Fruit fly (Drosophila melanogaster) whole organism, embryonic: Measurements from ENCODE around the gene Col4a1.

Source experiments
- Ada2b ChIP-seq: fragments of 200-800 bp; sonication (Bioruptor generic); IDR thresholded peaks from 2 replicates; pipeline ENCODE4 v1.3.6; 2022; ENCODE audit warnings: missing biosample characterization, missing genetic modification characterization
- Atf3 ChIP-seq: fragments of 200-800 bp; sonication (Bioruptor generic); optimal IDR thresholded peaks from 3 replicates; lab custom pipeline; 2016; ENCODE audit warnings: missing biosample characterization, missing genetic modification characterization
- CG10274 ChIP-seq: fragments of 200-800 bp; sonication (Bioruptor generic); optimal IDR thresholded peaks from 3 replicates; lab custom pipeline; 2017; ENCODE audit warnings: missing biosample characterization, mild to moderate bottlenecking, missing genetic modification characterization
- CG10366 ChIP-seq: fragments of 200-800 bp; sonication (Bioruptor generic); IDR thresholded peaks from 2 replicates; pipeline ENCODE4 v1.3.6; 2022; ENCODE audit warnings: missing biosample characterization, missing genetic modification characterization
- CG12071 ChIP-seq: fragments of 200-800 bp; sonication (Bioruptor generic); optimal IDR thresholded peaks from 3 replicates; lab custom pipeline; 2018; ENCODE audit warnings: missing biosample characterization, mild to moderate bottlenecking, missing genetic modification characterization
- CG13424 ChIP-seq: fragments of 200-800 bp; sonication (Bioruptor generic); optimal IDR thresholded peaks from 2 replicates; lab custom pipeline; 2019; ENCODE audit warnings: missing biosample characterization, mild to moderate bottlenecking, missing genetic modification characterization, moderate library complexity
- CG13624 ChIP-seq: fragments of 200-800 bp; sonication (Bioruptor generic); optimal IDR thresholded peaks from 2 replicates; lab custom pipeline; 2016; ENCODE audit warnings: missing biosample characterization, missing genetic modification characterization
- CG15269 ChIP-seq: fragments of 200-800 bp; sonication (Bioruptor generic); optimal IDR thresholded peaks from 2 replicates; lab custom pipeline; 2018; ENCODE audit warnings: missing biosample characterization, mild to moderate bottlenecking, missing genetic modification characterization, moderate library complexity
- CG15601 ChIP-seq: fragments of 200-800 bp; sonication (Bioruptor generic); optimal IDR thresholded peaks from 3 replicates; lab custom pipeline; 2019; ENCODE audit warnings: missing biosample characterization, mild to moderate bottlenecking, missing genetic modification characterization, moderate library complexity
- CG16779 ChIP-seq: fragments of 200-800 bp; sonication (Bioruptor generic); IDR thresholded peaks from 2 replicates; pipeline ENCODE4 v1.3.6; 2022; ENCODE audit warnings: missing biosample characterization, missing genetic modification characterization
- CG17328 ChIP-seq: fragments of 200-800 bp; sonication (Bioruptor generic); IDR thresholded peaks from 2 replicates; pipeline ENCODE4 v1.3.6; 2022; ENCODE audit warnings: missing biosample characterization, missing genetic modification characterization
- CG18476 ChIP-seq: fragments of 200-800 bp; sonication (Bioruptor generic); optimal IDR thresholded peaks from 2 replicates; lab custom pipeline; 2016; ENCODE audit warnings: missing biosample characterization, mild to moderate bottlenecking, missing genetic modification characterization
- CG18599 ChIP-seq: fragments of 200-800 bp; sonication (Bioruptor generic); optimal IDR thresholded peaks from 3 replicates; lab custom pipeline; 2017; ENCODE audit warnings: missing biosample characterization, missing genetic modification characterization, mild to moderate bottlenecking, moderate library complexity, missing genetic modification reagents
- CG2678 ChIP-seq: fragments of 200-800 bp; sonication (Bioruptor generic); optimal IDR thresholded peaks from 3 replicates; lab custom pipeline; 2019; ENCODE audit warnings: missing biosample characterization, mild to moderate bottlenecking, missing genetic modification characterization, moderate library complexity
- CG2889 ChIP-seq: fragments of 200-800 bp; sonication (Bioruptor generic); IDR thresholded peaks from 3 replicates; pipeline ENCODE4 v1.3.6; 2022; ENCODE audit warnings: missing biosample characterization, missing genetic modification characterization
- CG30403 ChIP-seq: fragments of 200-800 bp; sonication (Bioruptor generic); optimal IDR thresholded peaks from 3 replicates; lab custom pipeline; 2016; ENCODE audit warnings: missing biosample characterization, missing genetic modification characterization
- CG3281 ChIP-seq: fragments of 200-800 bp; sonication (Bioruptor generic); optimal IDR thresholded peaks from 3 replicates; lab custom pipeline; 2017; ENCODE audit warnings: missing biosample characterization, mild to moderate bottlenecking, missing genetic modification characterization
- CG6791 ChIP-seq: fragments of 200-800 bp; sonication (Bioruptor generic); IDR thresholded peaks from 3 replicates; pipeline ENCODE4 v1.3.6; 2022; ENCODE audit warnings: missing biosample characterization, missing genetic modification characterization; ENCODE audit not compliant: partially characterized antibody
- CG7928 ChIP-seq: fragments of 200-800 bp; sonication (Bioruptor generic); optimal IDR thresholded peaks from 2 replicates; lab custom pipeline; 2017; ENCODE audit warnings: missing biosample characterization, mild to moderate bottlenecking, missing genetic modification characterization
- CG8290 ChIP-seq, 3 experiments: fragments of 200-800 bp; sonication (Bioruptor generic); optimal IDR thresholded peaks; 2 replicates each; lab custom pipeline; 2016 to 2019; ENCODE audit warnings: missing biosample characterization in 3 of 3, missing genetic modification characterization in 3 of 3, mild to moderate bottlenecking in 2 of 3, moderate library complexity in 1 of 3
- Doc2 ChIP-seq: fragments of 200-800 bp; sonication (Bioruptor generic); IDR thresholded peaks from 2 replicates; pipeline ENCODE4 v1.3.6; 2022; ENCODE audit warnings: missing biosample characterization, missing genetic modification characterization
- E2f2 ChIP-seq: fragments of 200-800 bp; sonication (Bioruptor generic); IDR thresholded peaks from 2 replicates; pipeline ENCODE4 v1.3.6; 2022; ENCODE audit warnings: missing biosample characterization, missing genetic modification characterization
- Jarid2 ChIP-seq: fragments of 200-800 bp; sonication (Bioruptor generic); optimal IDR thresholded peaks from 3 replicates; lab custom pipeline; 2017; ENCODE audit warnings: mild to moderate bottlenecking, missing biosample characterization, missing genetic modification reagents, missing genetic modification characterization
- MBD-R2 ChIP-seq: fragments of 200-800 bp; sonication (Bioruptor generic); IDR thresholded peaks from 2 replicates; pipeline ENCODE4 v1.3.6; 2022; ENCODE audit warnings: missing biosample characterization, missing genetic modification characterization
- Mad ChIP-seq: fragments of 200-800 bp; sonication (Bioruptor generic); optimal IDR thresholded peaks from 2 replicates; lab custom pipeline; 2016; ENCODE audit warnings: missing biosample characterization, missing genetic modification characterization
- NFAT ChIP-seq: fragments of 200-800 bp; sonication (Bioruptor generic); IDR thresholded peaks from 2 replicates; pipeline ENCODE4 v1.3.6; 2022; ENCODE audit warnings: missing biosample characterization, missing genetic modification characterization
- Oli ChIP-seq: fragments of 200-800 bp; sonication (Bioruptor generic); optimal IDR thresholded peaks from 2 replicates; lab custom pipeline; 2018; ENCODE audit warnings: missing biosample characterization, mild to moderate bottlenecking, missing genetic modification characterization, moderate library complexity
- Pdp1 ChIP-seq, 2 experiments: fragments of 200-800 bp; sonication (Bioruptor generic); optimal IDR thresholded peaks; 3 replicates each; lab custom pipeline; 2016; ENCODE audit warnings: missing biosample characterization in 2 of 2, missing genetic modification characterization in 2 of 2, mild to moderate bottlenecking in 1 of 2, moderate library complexity in 1 of 2
- Rfx ChIP-seq: fragments of 200-800 bp; sonication (Bioruptor generic); IDR thresholded peaks from 2 replicates; pipeline ENCODE4 v1.3.6; 2022; ENCODE audit warnings: missing biosample characterization, missing genetic modification characterization
- TFAM ChIP-seq: fragments of 200-800 bp; sonication (Bioruptor generic); optimal IDR thresholded peaks from 2 replicates; lab custom pipeline; 2017; ENCODE audit warnings: missing biosample characterization, missing genetic modification characterization, inconsistent platforms
- Usf ChIP-seq: fragments of 200-800 bp; sonication (Bioruptor generic); optimal IDR thresholded peaks from 2 replicates; lab custom pipeline; 2017; ENCODE audit warnings: missing genotype, missing biosample characterization, missing genetic modification characterization
- az2 ChIP-seq: fragments of 200-800 bp; sonication (Bioruptor generic); optimal IDR thresholded peaks from 3 replicates; lab custom pipeline; 2016; ENCODE audit warnings: missing biosample characterization, missing genetic modification characterization
- cad ChIP-seq: fragments of >200 bp; optimal IDR thresholded peaks from 2 replicates; lab custom pipeline; 2017; ENCODE audit warnings: missing biosample characterization, missing genetic modification characterization
- cg ChIP-seq: fragments of 200-800 bp; sonication (Bioruptor generic); optimal IDR thresholded peaks from 3 replicates; lab custom pipeline; 2019; ENCODE audit warnings: missing biosample characterization, mild to moderate bottlenecking, missing genetic modification characterization, moderate library complexity
- chn ChIP-seq: fragments of 200-800 bp; sonication (Bioruptor generic); optimal IDR thresholded peaks from 2 replicates; lab custom pipeline; 2016; ENCODE audit warnings: missing biosample characterization, missing genetic modification characterization
- ci ChIP-seq: fragments of 200-800 bp; sonication (Bioruptor generic); IDR thresholded peaks from 3 replicates; pipeline ENCODE4 v1.3.6; 2022; ENCODE audit warnings: missing biosample characterization, missing genetic modification characterization
- crp ChIP-seq, 2 experiments: fragments of 200-800 bp; sonication (Bioruptor generic); optimal IDR thresholded peaks; 2 replicates in 1 of 2; 3 replicates in 1 of 2; lab custom pipeline; 2017; ENCODE audit warnings: missing biosample characterization in 2 of 2, missing genetic modification characterization in 2 of 2, mild to moderate bottlenecking in 1 of 2, moderate library complexity in 1 of 2
- gsb ChIP-seq: fragments of 200-800 bp; sonication (Bioruptor generic); IDR thresholded peaks from 2 replicates; pipeline ENCODE4 v1.3.6; 2022; ENCODE audit warnings: missing biosample characterization, missing genetic modification characterization
- h ChIP-seq: fragments of >200 bp; optimal IDR thresholded peaks from 2 replicates; lab custom pipeline; 2017
- hkb ChIP-seq, 2 experiments: fragments of 200-800 bp in 1 of 2; fragments of >200 bp in 1 of 2; sonication (Bioruptor generic) in 1 of 2; IDR thresholded peaks in 1 of 2; optimal IDR thresholded peaks in 1 of 2; 2 replicates each; pipeline versions ENCODE4 v1.3.6 to Lab custom; 2017 to 2022; ENCODE audit warnings: missing biosample characterization in 1 of 2, missing genetic modification characterization in 1 of 2
- onecut ChIP-seq: fragments of 200-800 bp; sonication (Bioruptor generic); IDR thresholded peaks from 2 replicates; pipeline ENCODE4 v1.3.6; 2022; ENCODE audit warnings: missing biosample characterization, missing genetic modification characterization
- pnt ChIP-seq: fragments of 200-800 bp; sonication (Bioruptor generic); optimal IDR thresholded peaks from 3 replicates; lab custom pipeline; 2016; ENCODE audit warnings: missing biosample characterization, missing genetic modification characterization
- psq ChIP-seq: fragments of 200-800 bp; sonication (Bioruptor generic); optimal IDR thresholded peaks from 2 replicates; lab custom pipeline; 2017; ENCODE audit warnings: missing biosample characterization, missing genetic modification characterization
- pzg ChIP-seq: fragments of 200-800 bp; sonication (Bioruptor generic); optimal IDR thresholded peaks from 3 replicates; lab custom pipeline; 2018; ENCODE audit warnings: missing biosample characterization, mild to moderate bottlenecking, missing genetic modification characterization, moderate library complexity
- rib ChIP-seq: fragments of 200-800 bp; sonication (Bioruptor generic); IDR thresholded peaks from 2 replicates; pipeline ENCODE4 v1.3.6; 2022; ENCODE audit warnings: missing biosample characterization, missing genetic modification characterization
- ro ChIP-seq: fragments of 200-800 bp; sonication (Bioruptor generic); IDR thresholded peaks from 2 replicates; pipeline ENCODE4 v1.3.6; 2022; ENCODE audit warnings: missing biosample characterization, missing genetic modification characterization
- salm ChIP-seq: fragments of 200-800 bp; sonication (Bioruptor generic); optimal IDR thresholded peaks from 2 replicates; lab custom pipeline; 2018; ENCODE audit warnings: missing biosample characterization, mild to moderate bottlenecking, missing genetic modification characterization
- shn ChIP-seq: fragments of 200-800 bp; sonication (Bioruptor generic); optimal IDR thresholded peaks from 3 replicates; lab custom pipeline; 2016; ENCODE audit warnings: missing biosample characterization, missing genetic modification characterization
- tgo ChIP-seq: fragments of 200-800 bp; sonication (Bioruptor generic); IDR thresholded peaks from 3 replicates; pipeline ENCODE4 v1.3.6; 2022; ENCODE audit warnings: missing biosample characterization, missing genetic modification characterization
- z ChIP-seq: fragments of 200-800 bp; sonication (Bioruptor generic); IDR thresholded peaks from 3 replicates; pipeline ENCODE4 v1.3.6; 2022; ENCODE audit warnings: missing biosample characterization, missing genetic modification characterization
- zfh1 ChIP-seq: fragments of 200-800 bp; sonication (Bioruptor generic); IDR thresholded peaks from 3 replicates; pipeline ENCODE4 v1.3.6; 2022; ENCODE audit warnings: missing biosample characterization, missing genetic modification characterization

The Col4a1 gene

dm6 chr2L:5063936-5064335 is 34.5 kb downstream of the Col4a1 start (continued):
- TF ChIP-seq E2f2 (GFP tag; lab: Robert Waterston, UW) (no peak), Mad (GFP tag; lab: Kevin White, UChicago) (no peak), CG16779 (GFP tag; lab: Robert Waterston, UW) (no peak), CG12071 (GFP tag; lab: Kevin White, UChicago) (peak; percentile 39), shn (no peak), zfh1 (GFP tag; lab: Robert Waterston, UW) (no peak), az2 (GFP tag; lab: Kevin White, UChicago) (no peak), Atf3 (no peak), CG2889 (GFP tag; lab: Robert Waterston, UW) (no peak), CG8290 (GFP tag; optimal IDR thresholded peaks at IDR 0.05; lab: Kevin White, UChicago) (no peak), CG8290 (tag; optimal IDR thresholded peaks at IDR 0.05; lab: Kevin White, UChicago) (peak in 1 of 2 experiments; percentile 46), Pdp1 (GFP tag; optimal IDR thresholded peaks at IDR 0.05; lab: Kevin White, UChicago) (no peak), NFAT (no peak), CG13624 (GFP tag; lab: Kevin White, UChicago) (no peak), h (lab: Kevin White, UChicago) (no peak), CG18476 (no peak), chn (GFP tag; lab: Kevin White, UChicago) (no peak), Oli (no peak), psq (GFP tag; lab: Kevin White, UChicago) (peak; percentile 52), crp (GFP tag; optimal IDR thresholded peaks at IDR 0.05; lab: Kevin White, UChicago) (peak in 1 of 2 experiments; percentile 78), Usf (GFP tag; lab: Kevin White, UChicago) (no peak), CG3281 (GFP tag; lab: Kevin White, UChicago) (no peak), salm (tag; lab: Kevin White, UChicago) (no peak), Ada2b (no peak), Rfx (GFP tag; lab: Robert Waterston, UW) (no peak), CG6791 (GFP tag; lab: Robert Waterston, UW) (no peak), Jarid2 (GFP tag; lab: Kevin White, UChicago) (no peak), cg (GFP tag; lab: Kevin White, UChicago) (no peak), onecut (GFP tag; lab: Robert Waterston, UW) (peak; percentile 5; the same call in 1 of the 2 replicates), CG30403 (GFP tag; lab: Kevin White, UChicago) (no peak), MBD-R2 (GFP tag; lab: Robert Waterston, UW) (peak; percentile 9; the same call in 1 of the 2 replicates), CG7928 (GFP tag; lab: Kevin White, UChicago) (no peak), ci (GFP tag; lab: Robert Waterston, UW) (no peak), pzg (GFP tag; lab: Kevin White, UChicago) (peak; percentile 14), CG10366 (GFP tag; lab: Robert Waterston, UW) (no peak), gsb (GFP tag; lab: Robert Waterston, UW) (no peak), CG10274 (GFP tag; lab: Kevin White, UChicago) (no peak), cad (GFP tag; lab: Kevin White, UChicago) (no peak), hkb (optimal IDR thresholded peaks at IDR 0.05; lab: Kevin White, UChicago) (no peak), hkb (GFP tag; IDR thresholded peaks at IDR 0.05; lab: Robert Waterston, UW) (no peak), TFAM (GFP tag; lab: Kevin White, UChicago) (no peak), Doc2 (GFP tag; lab: Robert Waterston, UW) (no peak), CG18599 (GFP tag; lab: Kevin White, UChicago) (peak; percentile 64), CG17328 (no peak), tgo (no peak), CG15601 (tag; lab: Kevin White, UChicago) (no peak), CG13424 (tag; lab: Kevin White, UChicago) (no peak), CG15269 (tag; lab: Kevin White, UChicago) (no peak), pnt (GFP tag; lab: Kevin White, UChicago) (no peak), ro (no peak), CG2678 (tag; lab: Kevin White, UChicago) (no peak), z (no peak), rib (GFP tag; lab: Robert Waterston, UW) (0 out of 2 replicates have a peak, but pooled peaks have one; percentile 41)
